Worm (Caenorhabditis elegans) whole organism, late embryonic: ENCODE results near the gene F59A1.6.

Experiments used
- F13H6.1 ChIP-seq: sonication (generic microtip); optimal IDR thresholded peaks from 2 replicates; lab custom pipeline; 2016; ENCODE audit warnings: missing genetic modification characterization, missing compliant biosample characterization
- ceh-48 ChIP-seq: sonication (generic microtip); optimal IDR thresholded peaks from 2 replicates; lab custom pipeline; 2016; ENCODE audit warnings: missing genetic modification characterization, inconsistent platforms, missing compliant biosample characterization
- lin-11 ChIP-seq: fragments of 200-800 bp; sonication (Bioruptor generic); optimal IDR thresholded peaks from 2 replicates; lab custom pipeline; 2018; ENCODE audit warnings: mild to moderate bottlenecking, missing genetic modification characterization, missing compliant biosample characterization
- pag-3 ChIP-seq: sonication (generic microtip); optimal IDR thresholded peaks from 2 replicates; lab custom pipeline; 2016; ENCODE audit warnings: missing compliant biosample characterization, missing genetic modification characterization, borderline replicate concordance
- pha-2 ChIP-seq: sonication (generic microtip); optimal IDR thresholded peaks from 2 replicates; lab custom pipeline; 2017; ENCODE audit warnings: mild to moderate bottlenecking, missing genetic modification characterization, missing compliant biosample characterization
- ref-2 ChIP-seq: sonication (generic microtip); optimal IDR thresholded peaks from 2 replicates; lab custom pipeline; 2016; ENCODE audit warnings: missing genetic modification characterization, missing compliant biosample characterization

DNA sequence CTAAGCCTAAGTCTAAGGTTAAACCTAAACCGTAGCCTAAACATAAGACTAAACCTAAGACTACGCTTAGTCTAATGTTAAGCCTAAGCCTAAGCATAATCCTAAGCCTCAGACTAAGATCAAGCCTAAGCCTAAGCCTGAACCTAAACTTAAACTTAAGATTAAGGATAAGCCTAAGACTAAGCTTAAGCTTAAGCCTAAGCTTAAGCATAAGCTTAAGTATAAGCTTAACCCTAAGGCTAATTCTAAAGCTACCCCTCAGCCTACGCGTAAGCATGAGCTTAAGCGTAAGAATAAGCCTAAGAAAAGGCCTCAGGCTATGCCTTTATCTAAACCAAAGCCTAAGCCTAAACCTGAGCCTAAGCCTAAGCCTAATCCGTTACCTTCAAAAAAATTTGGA, 43.4 kb downstream of the F59A1.6 start:
- TF ChIP-seq F13H6.1 (tag; lab: Kevin White, UChicago), result no peak
- TF ChIP-seq ceh-48 (tag; lab: Kevin White, UChicago), result no peak
- no peak for TF ChIP-seq pag-3 (tag; lab: Kevin White, UChicago)
- no peak for TF ChIP-seq lin-11 (tag; lab: Kevin White, UChicago)
- TF ChIP-seq pha-2 (tag; lab: Kevin White, UChicago), result no peak
- TF ChIP-seq ref-2 (tag; lab: Kevin White, UChicago), result no peak
